Worm (Caenorhabditis elegans) whole organism, midembryonic: ENCODE data around the gene bus-2.

Experiments
- flt-1 ChIP-seq: fragments of 200-800 bp; sonication (Bioruptor generic); IDR thresholded peaks from 2 replicates; pipeline ENCODE4 v1.3.6; 2022; ENCODE audit warnings: missing genetic modification characterization, missing compliant biosample characterization
- ztf-29 ChIP-seq: fragments of 200-800 bp; sonication (Bioruptor generic); IDR thresholded peaks from 2 replicates; pipeline ENCODE4 v1.3.6; 2022; ENCODE audit warnings: missing genetic modification reagents, missing genetic modification characterization, missing compliant biosample characterization

- TF ChIP-seq flt-1 = no peak
- no peak for TF ChIP-seq ztf-29 (GFP tag; lab: Robert Waterston, UW)
Measured at ce11 chrIV:1727538-1728072, 27.9 kb downstream of the bus-2 start.
